Worm (Caenorhabditis elegans) whole organism, L1 larva: Measurements from ENCODE around the gene srh-148.
"Not testable (repeated sequence)": the region's sequence is repeated elsewhere in the genome, so short reads cannot be mapped to it uniquely, and the experiment has no call there.

Source experiments
- aly-2 ChIP-seq: fragments of 150-350 bp; optimal IDR thresholded peaks from 2 replicates; lab custom pipeline; 2014; ENCODE audit warnings: missing biosample characterization, missing genetic modification characterization
- dsc-1 ChIP-seq: sonication (generic microtip); optimal IDR thresholded peaks from 2 replicates; lab custom pipeline; 2016; ENCODE audit warnings: mild to moderate bottlenecking, missing genetic modification characterization, missing compliant biosample characterization
- jun-1 ChIP-seq: fragments of 150-350 bp; optimal IDR thresholded peaks from 2 replicates; lab custom pipeline; 2014; ENCODE audit warnings: missing biosample characterization, missing genetic modification reagents, missing genetic modification characterization
- nhr-20 ChIP-seq: sonication (generic microtip); optimal IDR thresholded peaks from 2 replicates; lab custom pipeline; 2016; ENCODE audit warnings: mild to moderate bottlenecking, missing genetic modification characterization, missing compliant biosample characterization
- unc-62 ChIP-seq: fragments of 150-350 bp; optimal IDR thresholded peaks from 2 replicates; lab custom pipeline; 2014; ENCODE audit warnings: missing biosample characterization, missing genetic modification reagents, missing genetic modification characterization

ce11 chrV:15811982-15812381, 46.2 kb downstream of the srh-148 start, which contains the start of gene nhr-282:
- TF ChIP-seq dsc-1 (tag; lab: Kevin White, UChicago); jun-1 (tag; lab: Kevin White, UChicago); aly-2 (tag; lab: Kevin White, UChicago); nhr-20 (tag; lab: Kevin White, UChicago); unc-62 (GFP tag; lab: Kevin White, UChicago): not testable (repeated sequence)
